Worm (Caenorhabditis elegans) whole organism, L3 larva: Measurements from ENCODE around the gene str-246.

Source experiments
- ama-1 ChIP-seq: fragments of 150-350 bp; optimal IDR thresholded peaks from 2 replicates; lab custom pipeline; 2018
- ceh-16 ChIP-seq: sonication (generic microtip); optimal IDR thresholded peaks from 2 replicates; lab custom pipeline; 2017; ENCODE audit warnings: missing biosample characterization, missing genetic modification characterization
- ceh-82 ChIP-seq: fragments of 150-350 bp; optimal IDR thresholded peaks from 2 replicates; lab custom pipeline; 2014; ENCODE audit warnings: missing biosample characterization, missing genetic modification characterization
- egl-27 ChIP-seq: sonication (generic microtip); optimal IDR thresholded peaks from 4 replicates; lab custom pipeline; 2017; ENCODE audit warnings: missing biosample characterization, missing genetic modification reagents, missing genetic modification characterization
- fos-1 ChIP-seq: fragments of 150-350 bp; optimal IDR thresholded peaks from 2 replicates; lab custom pipeline; 2014; ENCODE audit warnings: missing biosample characterization, missing genetic modification characterization
- mdl-1 ChIP-seq: fragments of 150-350 bp; optimal IDR thresholded peaks from 2 replicates; lab custom pipeline; 2014; ENCODE audit warnings: missing biosample characterization, missing genetic modification characterization
- nhr-23 ChIP-seq: fragments of 150-350 bp; optimal IDR thresholded peaks from 2 replicates; lab custom pipeline; 2014; ENCODE audit warnings: missing biosample characterization, missing genetic modification reagents, missing genetic modification characterization
- nhr-67 ChIP-seq: fragments of 150-350 bp; optimal IDR thresholded peaks from 2 replicates; lab custom pipeline; 2014; ENCODE audit warnings: missing biosample characterization, missing genetic modification characterization
- nhr-77 ChIP-seq: fragments of 150-350 bp; optimal IDR thresholded peaks from 2 replicates; lab custom pipeline; 2014; ENCODE audit warnings: missing biosample characterization, missing genetic modification characterization
- snpc-4 ChIP-seq: fragments of 150-350 bp; optimal IDR thresholded peaks from 2 replicates; lab custom pipeline; 2014; ENCODE audit warnings: missing biosample characterization, missing genetic modification characterization
- unc-62 ChIP-seq: fragments of 150-350 bp; sonication (generic microtip); optimal IDR thresholded peaks from 4 replicates; lab custom pipeline; 2014; ENCODE audit warnings: missing biosample characterization, missing genetic modification reagents, missing genetic modification characterization
- zag-1 ChIP-seq: fragments of 150-350 bp; optimal IDR thresholded peaks from 2 replicates; lab custom pipeline; 2014; ENCODE audit warnings: missing biosample characterization, missing genetic modification characterization
- ztf-11 ChIP-seq: fragments of 150-350 bp; optimal IDR thresholded peaks from 2 replicates; lab custom pipeline; 2014; ENCODE audit warnings: missing biosample characterization, missing genetic modification characterization
- ztf-4 ChIP-seq: fragments of 150-350 bp; optimal IDR thresholded peaks from 2 replicates; lab custom pipeline; 2014; ENCODE audit warnings: missing biosample characterization, missing genetic modification characterization

- TF ChIP-seq egl-27 (tag; lab: Kevin White, UChicago) (no peak), mdl-1 (no peak), fos-1 (tag; lab: Kevin White, UChicago) (no peak), unc-62 (GFP tag; lab: Kevin White, UChicago) (no peak), snpc-4 (tag; lab: Kevin White, UChicago) (no peak), ztf-4 (tag; lab: Kevin White, UChicago) (no peak), ceh-16 (tag; lab: Kevin White, UChicago) (no peak), nhr-23 (tag; lab: Kevin White, UChicago) (no peak), ceh-82 (tag; lab: Kevin White, UChicago) (no peak), ztf-11 (no peak), ama-1 (lab: Kevin White, UChicago) (no peak), nhr-77 (tag; lab: Kevin White, UChicago) (no peak), nhr-67 (no peak), zag-1 (tag; lab: Kevin White, UChicago) (no peak)
Observed at ce11 chrIII:11099864-11100263, 22.4 kb downstream of the str-246 start, which contains the start of gene hmt-1.
